Fruit fly (Drosophila melanogaster) whole organism, wandering third instar larva: Measurements from ENCODE around the gene CG8641.

Experiments used
- Hr83 ChIP-seq: fragments of 200-300 bp; sonication (Bioruptor generic); optimal IDR thresholded peaks from 2 replicates; lab custom pipeline; 2016; ENCODE audit warnings: missing biosample characterization, mild to moderate bottlenecking, missing genetic modification characterization, moderate library complexity; ENCODE audit not compliant: poor library complexity, severe bottlenecking
- Myc ChIP-seq: fragments of >200 bp; optimal IDR thresholded peaks from 2 replicates; lab custom pipeline; 2017
- dmrt93B ChIP-seq: fragments of 200-800 bp; sonication (Bioruptor generic); optimal IDR thresholded peaks from 2 replicates; lab custom pipeline; 2018; ENCODE audit warnings: missing biosample characterization, mild to moderate bottlenecking, missing genetic modification characterization
- jim ChIP-seq: fragments of 175-275, 200-325 bp; sonication (Bioruptor generic); optimal IDR thresholded peaks from 2 replicates; lab custom pipeline; 2016; ENCODE audit warnings: missing biosample characterization, mild to moderate bottlenecking, missing genetic modification characterization
- psq ChIP-seq: fragments of 200-800 bp; sonication (Bioruptor generic); optimal IDR thresholded peaks from 3 replicates; lab custom pipeline; 2017; ENCODE audit warnings: missing biosample characterization, mild to moderate bottlenecking, missing genetic modification characterization, moderate library complexity

DNA sequence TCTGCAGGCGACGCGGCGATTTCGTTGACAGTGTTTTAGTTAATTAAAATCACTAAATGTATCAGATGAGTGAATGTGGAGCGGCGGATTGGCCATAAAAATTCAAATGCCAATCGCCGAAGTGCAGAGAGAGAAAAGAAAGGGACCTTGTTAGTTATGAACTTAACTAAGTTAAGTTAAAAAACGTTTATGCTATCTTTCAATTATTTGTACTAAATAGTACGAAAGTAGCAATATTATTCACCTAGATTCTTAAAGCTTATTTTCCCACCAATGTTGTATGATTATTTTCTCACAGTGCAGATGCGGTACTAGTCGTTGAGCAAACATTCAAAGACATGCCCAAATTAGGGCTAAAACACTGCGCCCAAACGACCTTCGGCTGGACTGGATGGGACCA is 13.5 kb upstream of the CG8641 start:
- TF ChIP-seq psq (GFP tag; lab: Kevin White, UChicago) (no peak), jim (GFP tag; lab: Kevin White, UChicago) (no peak), dmrt93B (GFP tag; lab: Kevin White, UChicago) (no peak), Hr83 (no peak), Myc (no peak)
